Fruit fly (Drosophila melanogaster) whole organism, embryonic: ENCODE results near the gene CG7551.

Source experiments
- Bdp1 ChIP-seq: fragments of 200-800 bp; sonication (Bioruptor generic); optimal IDR thresholded peaks from 3 replicates; lab custom pipeline; 2016; ENCODE audit warnings: missing biosample characterization, missing genetic modification characterization
- CG10321 ChIP-seq: fragments of 200-800 bp; sonication (Bioruptor generic); IDR thresholded peaks from 2 replicates; pipeline ENCODE4 v1.3.6; 2022; ENCODE audit warnings: missing biosample characterization, missing genetic modification characterization
- CG12942 ChIP-seq: fragments of 200-800 bp; sonication (Bioruptor generic); optimal IDR thresholded peaks from 3 replicates; lab custom pipeline; 2016; ENCODE audit warnings: missing biosample characterization, missing genetic modification characterization
- CG15011 ChIP-seq: fragments of 200-800 bp; sonication (Bioruptor generic); optimal IDR thresholded peaks from 3 replicates; lab custom pipeline; 2018; ENCODE audit warnings: missing biosample characterization, mild to moderate bottlenecking, missing genetic modification characterization
- CG1529 ChIP-seq: fragments of 200-800 bp; sonication (Bioruptor generic); optimal IDR thresholded peaks from 3 replicates; lab custom pipeline; 2018; ENCODE audit warnings: missing biosample characterization, missing genetic modification characterization
- CG17186 ChIP-seq: fragments of 200-800 bp; sonication (Bioruptor generic); optimal IDR thresholded peaks from 3 replicates; lab custom pipeline; 2017; ENCODE audit warnings: missing biosample characterization, missing genetic modification reagents, missing genetic modification characterization
- CG17385 ChIP-seq: fragments of 200-800 bp; sonication (Bioruptor generic); optimal IDR thresholded peaks from 3 replicates; lab custom pipeline; 2018; ENCODE audit warnings: missing biosample characterization, mild to moderate bottlenecking, missing genetic modification characterization
- CG17829 ChIP-seq: fragments of 200-800 bp; optimal IDR thresholded peaks from 2 replicates; lab custom pipeline; 2019; ENCODE audit warnings: missing biosample characterization, mild to moderate bottlenecking, missing genetic modification characterization, moderate library complexity
- CG18262 ChIP-seq: fragments of 200-800 bp; optimal IDR thresholded peaks from 3 replicates; lab custom pipeline; 2019; ENCODE audit warnings: missing biosample characterization, mild to moderate bottlenecking, missing genetic modification characterization, moderate library complexity
- CG2889 ChIP-seq: fragments of 200-800 bp; sonication (Bioruptor generic); IDR thresholded peaks from 3 replicates; pipeline ENCODE4 v1.3.6; 2022; ENCODE audit warnings: missing biosample characterization, missing genetic modification characterization
- CG30431 ChIP-seq: fragments of 200-800 bp; sonication (Bioruptor generic); optimal IDR thresholded peaks from 2 replicates; lab custom pipeline; 2017; ENCODE audit warnings: missing biosample characterization, missing genetic modification characterization
- CG31441 ChIP-seq: fragments of 200-800 bp; sonication (Bioruptor generic); IDR thresholded peaks from 2 replicates; pipeline ENCODE4 v1.3.6; 2022; ENCODE audit warnings: missing biosample characterization, missing genetic modification characterization
- CG4617 ChIP-seq: fragments of 200-800 bp; sonication (Bioruptor generic); optimal IDR thresholded peaks from 3 replicates; lab custom pipeline; 2016; ENCODE audit warnings: missing biosample characterization, missing genetic modification characterization, borderline replicate concordance
- CG4707 ChIP-seq: fragments of 200-800 bp; sonication (Bioruptor generic); optimal IDR thresholded peaks from 2 replicates; lab custom pipeline; 2018; ENCODE audit warnings: missing biosample characterization, mild to moderate bottlenecking, missing genetic modification characterization, moderate library complexity
- CG5953 ChIP-seq: fragments of 200-800 bp; sonication (Bioruptor generic); IDR thresholded peaks from 2 replicates; pipeline ENCODE4 v1.3.6; 2022; ENCODE audit warnings: missing biosample characterization, missing genetic modification characterization
- CG6683 ChIP-seq: fragments of 200-800 bp; sonication (Bioruptor generic); optimal IDR thresholded peaks from 2 replicates; lab custom pipeline; 2017; ENCODE audit warnings: missing biosample characterization, mild to moderate bottlenecking, missing genetic modification characterization, missing genetic modification reagents
- Camta ChIP-seq: fragments of 200-800 bp; sonication (Bioruptor generic); optimal IDR thresholded peaks from 2 replicates; lab custom pipeline; 2016; ENCODE audit warnings: missing biosample characterization, missing genetic modification characterization
- Chrac-16 ChIP-seq: fragments of 200-800 bp; sonication (Bioruptor generic); optimal IDR thresholded peaks from 3 replicates; lab custom pipeline; 2016; ENCODE audit warnings: missing biosample characterization, missing genetic modification characterization
- Dek ChIP-seq: fragments of 200-800 bp; sonication (Bioruptor generic); optimal IDR thresholded peaks from 3 replicates; lab custom pipeline; 2019; ENCODE audit warnings: missing biosample characterization, mild to moderate bottlenecking, missing genetic modification characterization, moderate library complexity
- Dll ChIP-seq: fragments of 200-800 bp; sonication (Bioruptor generic); IDR thresholded peaks from 4 replicates; pipeline ENCODE4 v1.3.6; 2022; ENCODE audit warnings: missing biosample characterization, missing genetic modification characterization; ENCODE audit not compliant: partially characterized antibody
- Hsf ChIP-seq: fragments of 200-800 bp; sonication (Bioruptor generic); optimal IDR thresholded peaks from 3 replicates; lab custom pipeline; 2016; ENCODE audit warnings: missing biosample characterization, missing genetic modification characterization
- Lim3 ChIP-seq: fragments of 200-800 bp; sonication (Bioruptor generic); IDR thresholded peaks from 2 replicates; pipeline ENCODE4 v1.3.6; 2022; ENCODE audit warnings: missing biosample characterization, missing genetic modification characterization
- Med ChIP-seq: fragments of 200-800 bp; sonication (Bioruptor generic); peaks from one replicate; lab custom pipeline; 2016; ENCODE audit warnings: missing biosample characterization, missing genetic modification characterization, mild to moderate bottlenecking, inconsistent platforms, moderate library complexity
- NfI ChIP-seq: fragments of 200-800 bp; sonication (Bioruptor generic); optimal IDR thresholded peaks from 3 replicates; lab custom pipeline; 2018; ENCODE audit warnings: missing biosample characterization, mild to moderate bottlenecking, missing genetic modification characterization, moderate library complexity
- PHDP ChIP-seq: fragments of 200-800 bp; sonication (Bioruptor generic); optimal IDR thresholded peaks from 3 replicates; lab custom pipeline; 2018; ENCODE audit warnings: missing biosample characterization, mild to moderate bottlenecking, missing genetic modification characterization, moderate library complexity
- Sin3A ChIP-seq: fragments of >200 bp; optimal IDR thresholded peaks from 2 replicates; lab custom pipeline; 2018
- TFAM ChIP-seq: fragments of 200-800 bp; sonication (Bioruptor generic); optimal IDR thresholded peaks from 2 replicates; lab custom pipeline; 2017; ENCODE audit warnings: missing biosample characterization, missing genetic modification characterization, inconsistent platforms
- Taf1 ChIP-seq: fragments of 200-800 bp; sonication (Bioruptor generic); IDR thresholded peaks from 2 replicates; pipeline ENCODE4 v1.3.6; 2022; ENCODE audit warnings: missing biosample characterization, missing genetic modification characterization
- ara ChIP-seq: fragments of 200-800 bp; sonication (Bioruptor generic); IDR thresholded peaks from 2 replicates; pipeline ENCODE4 v1.3.6; 2022; ENCODE audit warnings: missing biosample characterization, missing genetic modification characterization
- ash1 ChIP-seq: fragments of 200-800 bp; sonication (Bioruptor generic); optimal IDR thresholded peaks from 2 replicates; lab custom pipeline; 2018; ENCODE audit warnings: missing biosample characterization, mild to moderate bottlenecking, missing genetic modification characterization
- btn ChIP-seq: fragments of 200-800 bp; sonication (Bioruptor generic); optimal IDR thresholded peaks from 2 replicates; lab custom pipeline; 2016; ENCODE audit warnings: missing biosample characterization, missing genetic modification characterization
- cato ChIP-seq: fragments of 200-800 bp; sonication (Bioruptor generic); optimal IDR thresholded peaks from 2 replicates; lab custom pipeline; 2016; ENCODE audit warnings: missing biosample characterization, missing genetic modification characterization, borderline replicate concordance
- cg ChIP-seq: fragments of 200-800 bp; sonication (Bioruptor generic); optimal IDR thresholded peaks from 3 replicates; lab custom pipeline; 2019; ENCODE audit warnings: missing biosample characterization, mild to moderate bottlenecking, missing genetic modification characterization, moderate library complexity
- fd3F ChIP-seq: fragments of 200-800 bp; sonication (Bioruptor generic); optimal IDR thresholded peaks from 2 replicates; lab custom pipeline; 2018; ENCODE audit warnings: missing biosample characterization, mild to moderate bottlenecking, missing genetic modification characterization, moderate library complexity
- gem ChIP-seq: fragments of 200-800 bp; sonication (Bioruptor generic); optimal IDR thresholded peaks from 2 replicates; lab custom pipeline; 2019; ENCODE audit warnings: missing biosample characterization, mild to moderate bottlenecking, missing genetic modification characterization, moderate library complexity
- her ChIP-seq: fragments of 200-800 bp; sonication (Bioruptor generic); optimal IDR thresholded peaks from 2 replicates; lab custom pipeline; 2016; ENCODE audit warnings: missing biosample characterization, missing genetic modification characterization
- insv ChIP-seq, 2 experiments: fragments of 200-800 bp; sonication (Bioruptor generic); optimal IDR thresholded peaks; 3 replicates each; lab custom pipeline; 2016 to 2018; ENCODE audit warnings: missing biosample characterization in 2 of 2, missing genetic modification characterization in 2 of 2
- jumu ChIP-seq: fragments of 200-800 bp; sonication (Bioruptor generic); optimal IDR thresholded peaks from 3 replicates; lab custom pipeline; 2016; ENCODE audit warnings: missing biosample characterization, missing genetic modification characterization
- kni ChIP-seq: fragments of 200-800 bp; sonication (Bioruptor generic); optimal IDR thresholded peaks from 3 replicates; lab custom pipeline; 2017; ENCODE audit warnings: mild to moderate bottlenecking, missing biosample characterization, missing genetic modification reagents, missing genetic modification characterization
- lola ChIP-seq, 3 experiments: fragments of >200 bp in 2 of 3; fragments of 200-800 bp in 1 of 3; sonication (Bioruptor generic) in 1 of 3; optimal IDR thresholded peaks; 2 replicates each; lab custom pipeline; 2017 to 2019; ENCODE audit warnings: missing biosample characterization in 3 of 3, missing genetic modification characterization in 3 of 3, mild to moderate bottlenecking in 1 of 3, moderate library complexity in 1 of 3
- lov ChIP-seq, 2 experiments: fragments of 200-800 bp in 1 of 2; fragments of >200 bp in 1 of 2; sonication (Bioruptor generic) in 1 of 2; IDR thresholded peaks in 1 of 2; optimal IDR thresholded peaks in 1 of 2; 2 replicates in 1 of 2; 3 replicates in 1 of 2; pipeline versions ENCODE4 v1.3.6 to Lab custom; 2017 to 2022; ENCODE audit warnings: missing biosample characterization in 1 of 2, missing genetic modification characterization in 1 of 2
- nerfin-2 ChIP-seq: fragments of 200-800 bp; sonication (Bioruptor generic); IDR thresholded peaks from 2 replicates; pipeline ENCODE4 v1.3.6; 2022; ENCODE audit warnings: missing biosample characterization, missing genetic modification characterization; ENCODE audit not compliant: partially characterized antibody
- odd ChIP-seq: fragments of 200-800 bp; sonication (Bioruptor generic); optimal IDR thresholded peaks from 2 replicates; lab custom pipeline; 2017; ENCODE audit warnings: missing biosample characterization, mild to moderate bottlenecking, missing genetic modification characterization
- pita ChIP-seq: fragments of 200-800 bp; sonication (Bioruptor generic); optimal IDR thresholded peaks from 2 replicates; lab custom pipeline; 2017; ENCODE audit warnings: missing biosample characterization, mild to moderate bottlenecking, missing genetic modification characterization
- psq ChIP-seq: fragments of 200-800 bp; sonication (Bioruptor generic); optimal IDR thresholded peaks from 2 replicates; lab custom pipeline; 2017; ENCODE audit warnings: missing biosample characterization, missing genetic modification characterization
- sim ChIP-seq: fragments of 200-800 bp; sonication (Bioruptor generic); IDR thresholded peaks from 2 replicates; pipeline ENCODE4 v1.3.6; 2022; ENCODE audit warnings: missing biosample characterization, missing genetic modification characterization
- slp2 ChIP-seq: fragments of 200-800 bp; sonication (Bioruptor generic); optimal IDR thresholded peaks from 2 replicates; lab custom pipeline; 2016; ENCODE audit warnings: missing biosample characterization, missing genetic modification characterization
- sug ChIP-seq: fragments of 200-800 bp; optimal IDR thresholded peaks from 2 replicates; lab custom pipeline; 2019; ENCODE audit warnings: missing biosample characterization, mild to moderate bottlenecking, missing genetic modification characterization, moderate library complexity
- trem ChIP-seq: fragments of 200-800 bp; optimal IDR thresholded peaks from 3 replicates; lab custom pipeline; 2019; ENCODE audit warnings: missing biosample characterization, mild to moderate bottlenecking, missing genetic modification characterization, moderate library complexity
- trh ChIP-seq: fragments of 200-800 bp; sonication (Bioruptor generic); optimal IDR thresholded peaks from 2 replicates; lab custom pipeline; 2016; ENCODE audit warnings: missing biosample characterization, missing genetic modification characterization
- zfh2 ChIP-seq: fragments of 200-800 bp; sonication (Bioruptor generic); optimal IDR thresholded peaks from 2 replicates; lab custom pipeline; 2016; ENCODE audit warnings: missing biosample characterization, missing genetic modification characterization

The CG7551 gene

DNA sequence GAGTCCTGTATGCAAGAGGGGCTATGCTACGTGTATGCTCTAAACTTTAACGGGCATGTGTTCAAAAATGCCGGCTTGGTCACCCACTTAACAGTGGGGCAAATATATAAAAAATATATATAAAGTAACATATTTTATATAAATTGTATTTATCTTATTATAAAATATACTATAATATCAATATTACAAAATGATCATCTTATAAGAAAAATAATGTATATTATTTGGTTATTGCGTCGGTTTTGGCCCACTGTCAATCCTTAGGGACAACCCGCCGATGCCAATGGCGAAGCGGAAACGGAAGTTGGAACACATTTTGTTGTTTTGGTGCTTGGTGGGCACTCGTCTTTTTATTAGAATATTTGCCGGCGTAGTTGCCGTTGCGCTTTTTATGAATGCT, 7.8 kb upstream of the CG7551 start (continued):
- TF ChIP-seq kni (GFP tag; lab: Kevin White, UChicago) (no peak), CG1529 (GFP tag; lab: Kevin White, UChicago) (no peak), psq (no peak), CG15011 (GFP tag; lab: Kevin White, UChicago) (no peak), Lim3 (GFP tag; lab: Robert Waterston, UW) (no peak), cato (GFP tag; lab: Kevin White, UChicago) (no peak), Camta (GFP tag; lab: Kevin White, UChicago) (no peak), CG31441 (GFP tag; lab: Robert Waterston, UW) (peak; percentile 62), lov (optimal IDR thresholded peaks at IDR 0.05; lab: Kevin White, UChicago) (no peak), lov (GFP tag; IDR thresholded peaks at IDR 0.05; lab: Robert Waterston, UW) (no peak), CG18262 (tag; lab: Kevin White, UChicago) (peak; percentile 56), Chrac-16 (GFP tag; lab: Kevin White, UChicago) (no peak), CG4617 (GFP tag; lab: Kevin White, UChicago) (no peak), Hsf (GFP tag; lab: Kevin White, UChicago) (no peak), nerfin-2 (GFP tag; lab: Robert Waterston, UW) (no peak), ash1 (no peak), Bdp1 (GFP tag; lab: Kevin White, UChicago) (no peak), Dll (GFP tag; lab: Robert Waterston, UW) (no peak), sug (tag; lab: Kevin White, UChicago) (no peak), CG10321 (GFP tag; lab: Robert Waterston, UW) (no peak), CG4707 (GFP tag; lab: Kevin White, UChicago) (no peak), CG17829 (tag; lab: Kevin White, UChicago) (peak; percentile 34), btn (GFP tag; lab: Kevin White, UChicago) (no peak), TFAM (GFP tag; lab: Kevin White, UChicago) (no peak), PHDP (tag; lab: Kevin White, UChicago) (peak; percentile 60), Sin3A (lab: Kevin White, UChicago) (no peak), gem (peak; percentile 70), CG17385 (GFP tag; lab: Kevin White, UChicago) (no peak), Dek (tag; lab: Kevin White, UChicago) (no peak), CG17186 (GFP tag; lab: Kevin White, UChicago) (no peak), CG6683 (peak; percentile 16), CG2889 (GFP tag; lab: Robert Waterston, UW) (no peak), NfI (GFP tag; lab: Kevin White, UChicago) (no peak), slp2 (GFP tag; lab: Kevin White, UChicago) (no peak), ara (no peak; the same call in 1 of the 2 replicates), CG5953 (no peak), lola (GFP tag; optimal IDR thresholded peaks at IDR 0.05; lab: Kevin White, UChicago) (peak in 1 of 3 experiments; percentile 20), jumu (GFP tag; lab: Kevin White, UChicago) (no peak), CG30431 (GFP tag; lab: Kevin White, UChicago) (no peak), trh (no peak), pita (GFP tag; lab: Kevin White, UChicago) (no peak), insv (GFP tag; optimal IDR thresholded peaks at IDR 0.05; lab: Kevin White, UChicago) (no peak), sim (GFP tag; lab: Robert Waterston, UW) (no peak), odd (GFP tag; lab: Kevin White, UChicago) (no peak), fd3F (GFP tag; lab: Kevin White, UChicago) (no peak), her (GFP tag; lab: Kevin White, UChicago) (no peak), CG12942 (GFP tag; lab: Kevin White, UChicago) (no peak), cg (GFP tag; lab: Kevin White, UChicago) (no peak), zfh2 (no peak), trem (tag; lab: Kevin White, UChicago) (peak; percentile 43), Med (GFP tag; lab: Kevin White, UChicago) (no peak), Taf1 (no peak)
